Worm (Caenorhabditis elegans) whole organism, L4 larva: Measurements from ENCODE around the gene C49F5.13.

Source experiments
- Y75B8A.6 ChIP-seq: fragments of 200-800 bp; sonication (Bioruptor generic); IDR thresholded peaks from 2 replicates; pipeline ENCODE4 v1.3.6; 2022; ENCODE audit warnings: missing genetic modification reagents, missing genetic modification characterization, missing compliant biosample characterization
- ZK337.2 ChIP-seq: fragments of 200-800 bp; sonication (Bioruptor generic); IDR thresholded peaks from 2 replicates; pipeline ENCODE4 v1.3.6; 2022; ENCODE audit warnings: missing genetic modification reagents, missing genetic modification characterization, missing compliant biosample characterization
- aha-1 ChIP-seq: fragments of 150-350 bp; peaks from one replicate; lab custom pipeline; 2014; ENCODE audit warnings: missing biosample characterization, missing genetic modification characterization
- ceh-62 ChIP-seq: sonication (generic microtip); optimal IDR thresholded peaks from 2 replicates; lab custom pipeline; 2017; ENCODE audit warnings: missing biosample characterization, missing genetic modification characterization
- ces-1 ChIP-seq: fragments of 150-350 bp; sonication (generic microtip); optimal IDR thresholded peaks from 4 replicates; lab custom pipeline; 2014; ENCODE audit warnings: missing biosample characterization, missing genetic modification reagents, missing genetic modification characterization
- cey-2 ChIP-seq: sonication (generic microtip); optimal IDR thresholded peaks from 3 replicates; lab custom pipeline; 2017; ENCODE audit warnings: missing genetic modification characterization, mild to moderate bottlenecking, missing compliant biosample characterization, antibody characterized with exemption, borderline replicate concordance; ENCODE audit not compliant: insufficient read depth
- ctbp-1 ChIP-seq: fragments of 200-800 bp; sonication (Bioruptor generic); IDR thresholded peaks from 2 replicates; pipeline ENCODE4 v1.3.6; 2022; ENCODE audit warnings: missing genetic modification reagents, missing genetic modification characterization, missing compliant biosample characterization
- daf-16 ChIP-seq, 3 experiments: sonication (generic microtip); optimal IDR thresholded peaks; 2 replicates each; lab custom pipeline; 2016 to 2017; ENCODE audit warnings: missing genetic modification characterization in 3 of 3, missing genetic modification reagents in 3 of 3, mild to moderate bottlenecking in 2 of 3, missing compliant biosample characterization in 2 of 3, missing biosample characterization in 1 of 3, moderate library complexity in 1 of 3
- dmd-6 ChIP-seq: fragments of 200-800 bp; sonication (Bioruptor generic); IDR thresholded peaks from 2 replicates; pipeline ENCODE4 v1.3.6; 2022; ENCODE audit warnings: missing genetic modification reagents, missing genetic modification characterization, missing compliant biosample characterization
- dpl-1 ChIP-seq: fragments of 150-350 bp; optimal IDR thresholded peaks from 2 replicates; lab custom pipeline; 2014; ENCODE audit warnings: missing biosample characterization, missing genetic modification reagents, missing genetic modification characterization
- dve-1 ChIP-seq: sonication (generic microtip); optimal IDR thresholded peaks from 2 replicates; lab custom pipeline; 2017; ENCODE audit warnings: antibody characterized with exemption, mild to moderate bottlenecking, missing genetic modification characterization, missing compliant biosample characterization; ENCODE audit not compliant: insufficient read depth
- egl-43 ChIP-seq: fragments of 200-800 bp; sonication (Bioruptor generic); IDR thresholded peaks from 2 replicates; pipeline ENCODE4 v1.3.6; 2022; ENCODE audit warnings: missing genetic modification reagents, missing genetic modification characterization, missing compliant biosample characterization
- fos-1 ChIP-seq: fragments of 150-350 bp; optimal IDR thresholded peaks from 2 replicates; lab custom pipeline; 2014; ENCODE audit warnings: missing biosample characterization, missing genetic modification characterization
- gei-8 ChIP-seq: fragments of 200-800 bp; sonication (Bioruptor generic); optimal IDR thresholded peaks from 2 replicates; lab custom pipeline; 2018; ENCODE audit warnings: mild to moderate bottlenecking, missing genetic modification characterization, missing compliant biosample characterization
- hif-1 ChIP-seq, 2 experiments: sonication (generic microtip); optimal IDR thresholded peaks; 2 replicates each; lab custom pipeline; 2016 to 2017; ENCODE audit warnings: missing compliant biosample characterization in 2 of 2, missing genetic modification characterization in 2 of 2, missing genetic modification reagents in 2 of 2, missing genotype in 2 of 2, mild to moderate bottlenecking in 1 of 2
- hlh-11 ChIP-seq: fragments of 200-800 bp; sonication (Bioruptor generic); optimal IDR thresholded peaks from 2 replicates; lab custom pipeline; 2018; ENCODE audit warnings: mild to moderate bottlenecking, missing genetic modification characterization, missing compliant biosample characterization
- hlh-30 ChIP-seq: sonication (generic microtip); optimal IDR thresholded peaks from 2 replicates; lab custom pipeline; 2017; ENCODE audit warnings: antibody characterized with exemption, mild to moderate bottlenecking, missing genetic modification characterization, missing compliant biosample characterization; ENCODE audit not compliant: insufficient read depth
- lim-7 ChIP-seq: fragments of 200-800 bp; sonication (Bioruptor generic); IDR thresholded peaks from 2 replicates; pipeline ENCODE4 v1.3.6; 2022; ENCODE audit warnings: missing genetic modification characterization, missing compliant biosample characterization
- lin-13 ChIP-seq: fragments of 150-350 bp; optimal IDR thresholded peaks from 2 replicates; lab custom pipeline; 2014; ENCODE audit warnings: missing biosample characterization, missing genetic modification reagents, missing genetic modification characterization
- mdl-1 ChIP-seq, 2 experiments: fragments of 150-350 bp in 1 of 2; sonication (generic microtip) in 1 of 2; optimal IDR thresholded peaks; 2 replicates each; lab custom pipeline; 2014 to 2017; ENCODE audit warnings: missing biosample characterization in 2 of 2, missing genetic modification characterization in 2 of 2
- mdt-29 ChIP-seq: fragments of 200-800 bp; sonication (Bioruptor generic); IDR thresholded peaks from 2 replicates; pipeline ENCODE4 v1.3.6; 2022; ENCODE audit warnings: missing genetic modification reagents, missing genetic modification characterization, missing compliant biosample characterization
- mes-2 ChIP-seq: sonication (generic microtip); optimal IDR thresholded peaks from 2 replicates; lab custom pipeline; 2016; ENCODE audit warnings: missing genotype, mild to moderate bottlenecking, missing genetic modification characterization, missing compliant biosample characterization; ENCODE audit not compliant: poor library complexity, severe bottlenecking
- nhr-41 ChIP-seq: fragments of 200-800 bp; sonication (Bioruptor generic); IDR thresholded peaks from 2 replicates; pipeline ENCODE4 v1.3.6; 2022; ENCODE audit warnings: missing genetic modification reagents, missing genetic modification characterization, missing compliant biosample characterization
- nhr-48 ChIP-seq: sonication (generic microtip); optimal IDR thresholded peaks from 2 replicates; lab custom pipeline; 2016; ENCODE audit warnings: mild to moderate bottlenecking, missing genetic modification characterization, missing compliant biosample characterization
- pqm-1 ChIP-seq: sonication (generic microtip); optimal IDR thresholded peaks from 2 replicates; lab custom pipeline; 2017; ENCODE audit warnings: missing biosample characterization, missing genetic modification characterization
- rbr-2 ChIP-seq: sonication (generic microtip); optimal IDR thresholded peaks from 2 replicates; lab custom pipeline; 2016; ENCODE audit warnings: missing genotype, missing genetic modification characterization, missing compliant biosample characterization
- saeg-2 ChIP-seq: fragments of 200-800 bp; sonication (Bioruptor generic); IDR thresholded peaks from 2 replicates; pipeline ENCODE4 v1.3.6; 2022; ENCODE audit warnings: missing genetic modification reagents, missing genetic modification characterization, missing compliant biosample characterization
- sdz-12 ChIP-seq: fragments of 200-800 bp; sonication (Bioruptor generic); optimal IDR thresholded peaks from 2 replicates; lab custom pipeline; 2018; ENCODE audit warnings: mild to moderate bottlenecking, missing genetic modification characterization, missing compliant biosample characterization
- set-16 ChIP-seq: fragments of 200-800 bp; sonication (Bioruptor generic); IDR thresholded peaks from 2 replicates; pipeline ENCODE4 v1.3.6; 2022; ENCODE audit warnings: missing genetic modification reagents, missing genetic modification characterization, missing compliant biosample characterization
- snpc-4 ChIP-seq: fragments of 150-350 bp; optimal IDR thresholded peaks from 2 replicates; lab custom pipeline; 2014; ENCODE audit warnings: missing biosample characterization, missing genetic modification characterization
- spr-1 ChIP-seq: sonication (generic microtip); optimal IDR thresholded peaks from 2 replicates; lab custom pipeline; 2016; ENCODE audit warnings: mild to moderate bottlenecking, missing genetic modification characterization, missing compliant biosample characterization
- spr-3 ChIP-seq: fragments of 200-800 bp; sonication (Bioruptor generic); optimal IDR thresholded peaks from 2 replicates; lab custom pipeline; 2018; ENCODE audit warnings: mild to moderate bottlenecking, missing genetic modification characterization, missing compliant biosample characterization
- tra-1 ChIP-seq: fragments of 200-800 bp; sonication (Bioruptor generic); IDR thresholded peaks from 2 replicates; pipeline ENCODE4 v1.3.6; 2022; ENCODE audit warnings: missing genetic modification reagents, missing genetic modification characterization, missing compliant biosample characterization
- unc-130 ChIP-seq: sonication (generic microtip); optimal IDR thresholded peaks from 2 replicates; lab custom pipeline; 2016; ENCODE audit warnings: missing genetic modification reagents, missing genetic modification characterization, missing compliant biosample characterization

The C49F5.13 gene

DNA sequence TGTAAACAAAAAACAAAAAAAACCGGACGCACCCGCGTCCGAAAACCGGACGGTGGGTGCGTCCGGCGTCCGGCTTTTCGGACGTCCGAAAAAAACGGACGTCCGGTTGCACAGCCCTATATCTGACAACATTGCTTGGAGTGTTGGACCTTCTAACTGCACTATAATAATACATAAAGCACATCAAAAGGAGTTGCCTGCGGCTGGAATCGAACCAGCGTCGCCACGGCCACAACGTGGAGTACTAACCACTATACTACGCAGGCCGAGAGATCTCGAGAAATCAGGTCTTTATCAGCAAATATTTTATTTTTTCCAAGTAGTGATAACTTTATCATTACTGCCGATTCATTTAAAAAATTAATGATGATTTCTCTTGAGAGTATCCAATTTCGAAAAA, 32.1 kb downstream of the C49F5.13 start (continued):
- TF ChIP-seq lin-13 (GFP tag; lab: Kevin White, UChicago) (peak; percentile 10), gei-8 (GFP tag; lab: Kevin White, UChicago) (no peak), mdl-1 (tag; optimal IDR thresholded peaks at IDR 0.05; lab: Kevin White, UChicago) (no peak)
- TF ChIP-seq, all 104 proteins: peak for 30

DNA sequence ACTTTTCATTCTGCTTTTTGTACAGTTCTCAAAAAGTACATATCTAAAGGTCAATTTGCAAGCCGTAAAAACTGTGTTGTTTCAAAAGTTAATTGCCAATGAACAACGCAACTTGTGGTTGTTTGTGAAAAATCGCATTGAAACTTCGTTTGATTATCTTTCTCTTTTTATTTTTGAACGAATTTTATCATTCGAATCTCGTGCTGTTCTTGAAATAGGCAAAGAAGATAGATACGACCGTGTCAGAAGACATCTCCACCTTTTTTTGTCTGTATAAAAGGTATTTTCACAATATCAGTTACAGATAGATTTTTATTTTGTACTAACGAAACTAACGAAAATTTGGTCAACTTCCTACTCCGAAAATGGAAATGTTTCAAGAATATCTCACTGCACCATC, 33.3 kb downstream of the C49F5.13 start, which contains the start of gene C49F5.7:
C49F5.7 (plus strand) TSS at position 301 of the 400 bp plus-strand sequence.
- TF ChIP-seq unc-130 (GFP tag; lab: Kevin White, UChicago) (no peak), hif-1 (tag; optimal IDR thresholded peaks at IDR 0.05; lab: Kevin White, UChicago) (no peak), snpc-4 (tag; lab: Kevin White, UChicago) (no peak), hlh-30 (tag; lab: Kevin White, UChicago) (peak; percentile 14), daf-16 (GFP tag; optimal IDR thresholded peaks at IDR 0.05; lab: Kevin White, UChicago) (no peak), daf-16 (tag; optimal IDR thresholded peaks at IDR 0.05; lab: Kevin White, UChicago) (peak; percentile 8), ceh-62 (tag; lab: Kevin White, UChicago) (no peak)

DNA sequence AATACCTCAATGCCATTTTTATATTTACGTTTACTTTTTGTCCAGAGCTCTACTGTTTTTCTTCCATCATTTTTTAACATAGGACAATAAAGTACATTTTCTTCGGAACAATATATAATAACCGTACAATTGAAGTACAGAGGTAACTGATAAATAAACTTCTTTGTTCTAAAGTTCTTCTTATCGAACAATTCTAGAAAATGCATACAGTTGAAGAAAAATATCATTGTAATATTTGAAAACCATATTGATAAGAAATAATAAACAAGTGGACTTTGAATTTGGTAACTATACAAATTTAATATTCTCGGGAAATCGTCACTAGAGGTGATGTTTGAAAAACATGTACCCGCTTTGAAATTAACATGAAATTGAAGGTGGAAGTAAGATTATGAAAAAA, 35.4 kb downstream of the C49F5.13 start:
- TF ChIP-seq spr-1 (tag; lab: Kevin White, UChicago) (no peak), ZK337.2 (no peak), dve-1 (tag; lab: Kevin White, UChicago) (peak; percentile 56), egl-43 (GFP tag; lab: Robert Waterston, UW) (no peak), dpl-1 (GFP tag; lab: Kevin White, UChicago) (no peak), mes-2 (tag; lab: Kevin White, UChicago) (no peak), lim-7 (GFP tag; lab: Robert Waterston, UW) (no peak), ctbp-1 (GFP tag; lab: Robert Waterston, UW) (no peak), sdz-12 (GFP tag; lab: Kevin White, UChicago) (no peak), nhr-41 (GFP tag; lab: Robert Waterston, UW) (no peak), fos-1 (tag; lab: Kevin White, UChicago) (no peak), ces-1 (GFP tag; lab: Kevin White, UChicago) (no peak), tra-1 (GFP tag; lab: Robert Waterston, UW) (no peak), saeg-2 (GFP tag; lab: Robert Waterston, UW) (no peak), hlh-11 (tag; lab: Kevin White, UChicago) (peak; percentile 17), spr-3 (GFP tag; lab: Kevin White, UChicago) (no peak), rbr-2 (tag; lab: Kevin White, UChicago) (no peak), mdt-29 (GFP tag; lab: Robert Waterston, UW) (no peak), Y75B8A.6 (GFP tag; lab: Robert Waterston, UW) (no peak), set-16 (GFP tag; lab: Robert Waterston, UW) (no peak), daf-16 (GFP tag; optimal IDR thresholded peaks at IDR 0.05; lab: Kevin White, UChicago) (no peak), daf-16 (tag; optimal IDR thresholded peaks at IDR 0.05; lab: Kevin White, UChicago) (peak; percentile 69)

DNA sequence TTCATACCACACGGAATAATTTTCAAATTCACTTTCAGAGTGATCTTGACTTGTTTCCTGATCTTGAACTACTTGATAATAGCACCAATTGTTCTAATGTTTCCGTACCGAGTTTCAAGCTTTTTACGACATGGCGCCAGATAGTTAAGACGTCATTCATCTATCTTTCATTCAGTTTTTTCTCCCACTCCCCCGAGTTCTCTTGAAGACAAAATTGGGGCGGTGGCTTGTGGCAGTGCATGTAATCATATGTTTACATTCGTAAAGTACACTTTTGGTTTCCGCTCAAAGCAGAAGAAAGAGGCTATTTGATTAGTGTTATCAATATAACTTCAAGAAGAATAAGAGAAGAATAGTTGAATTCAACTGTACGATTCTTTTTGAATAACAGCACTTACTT, 38.4 kb downstream of the C49F5.13 start:
- TF ChIP-seq dve-1 (tag; lab: Kevin White, UChicago) (peak; percentile 55), tra-1 (GFP tag; lab: Robert Waterston, UW) (no peak), mes-2 (tag; lab: Kevin White, UChicago) (peak; percentile 3), nhr-48 (tag; lab: Kevin White, UChicago) (peak; percentile 30), dmd-6 (GFP tag; lab: Robert Waterston, UW) (peak; percentile 55), daf-16 (GFP tag; optimal IDR thresholded peaks at IDR 0.05; lab: Kevin White, UChicago) (no peak), daf-16 (tag; optimal IDR thresholded peaks at IDR 0.05; lab: Kevin White, UChicago) (peak; percentile 41), aha-1 (tag; lab: Kevin White, UChicago) (peak; percentile 8), pqm-1 (tag; lab: Kevin White, UChicago) (peak; percentile 40), rbr-2 (tag; lab: Kevin White, UChicago) (no peak), hlh-11 (tag; lab: Kevin White, UChicago) (peak; percentile 0), cey-2 (tag; lab: Kevin White, UChicago) (no peak)
